Fruit fly (Drosophila melanogaster): ENCODE data around the gene Cyp4g1.

DNA sequence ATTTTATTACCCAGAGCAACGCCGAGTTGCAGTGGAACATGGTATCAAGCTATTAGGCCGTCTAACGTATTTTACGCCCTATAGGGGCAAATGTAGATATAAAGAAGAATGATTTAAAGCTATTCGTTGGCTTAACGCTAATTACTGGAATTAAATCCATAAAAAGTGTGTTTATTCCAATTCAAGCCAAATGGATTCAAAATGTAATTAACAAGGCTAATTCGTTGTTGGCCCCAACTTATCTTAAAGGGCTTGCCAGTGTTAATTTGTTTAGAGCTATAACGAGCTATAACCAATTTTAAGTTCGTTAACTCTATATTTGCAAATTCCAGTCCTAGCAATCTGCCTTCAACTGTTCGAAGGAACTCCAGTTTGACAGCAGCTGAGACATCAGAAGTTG is 20.2 kb downstream of the Cyp4g1 start:
- TF ChIP-seq CG8478 (optimal IDR thresholded peaks at IDR 0.05), result no peak
- TF ChIP-seq yki (optimal IDR thresholded peaks at IDR 0.05), result no peak
- TF ChIP-seq CG11695 (GFP tag; IDR thresholded peaks at IDR 0.05), result no peak
- no peak for TF ChIP-seq CG16815 (GFP tag; optimal IDR thresholded peaks at IDR 0.05)
